Worm (Caenorhabditis elegans): ENCODE results near the gene nhr-291.
A peak's percentile ranks its signal among the peaks of the same experiment; 100 is the strongest.

The nhr-291 gene

ce11 chrV:15361412-15361811 lies 42.7 kb downstream of the nhr-291 start, which contains the start of gene ech-1.1:
TSS of gene ech-1.1 (minus strand) at chrV:15361512.
- peak; percentile 32 for TF ChIP-seq hlh-1 (tag; optimal IDR thresholded peaks at IDR 0.05)

- TF ChIP-seq cnd-1 (tag; optimal IDR thresholded peaks at IDR 0.05) (no peak), elt-3 (tag; optimal IDR thresholded peaks at IDR 0.05) (no peak), mep-1 (tag; optimal IDR thresholded peaks at IDR 0.05) (no peak)
These were observed 49.0 kb downstream of the nhr-291 start for ce11 chrV:15367770-15368169.

ce11 chrV:15369707-15370106 lies 50.9 kb downstream of the nhr-291 start, which contains the start of gene nhr-269:
TSS of gene nhr-269 (minus strand) at chrV:15369807.
- no peak for TF ChIP-seq ceh-83 (GFP tag; optimal IDR thresholded peaks at IDR 0.05)
- TF ChIP-seq ceh-43 (GFP tag; optimal IDR thresholded peaks at IDR 0.05), result no peak
- TF ChIP-seq nhr-237 (tag; optimal IDR thresholded peaks at IDR 0.05), result no peak
- no peak for TF ChIP-seq mls-2 (tag; optimal IDR thresholded peaks at IDR 0.05)
- no peak for TF ChIP-seq snpc-4 (tag; optimal IDR thresholded peaks at IDR 0.05)
- no peak for TF ChIP-seq cnd-1 (tag; optimal IDR thresholded peaks at IDR 0.05)
- no peak for TF ChIP-seq unc-120 (tag; optimal IDR thresholded peaks at IDR 0.05; ENCODE audit: poor library complexity, severe bottlenecking)
- TF ChIP-seq lin-13 (tag; optimal IDR thresholded peaks at IDR 0.05), result no peak
- TF ChIP-seq ceh-39 (tag; optimal IDR thresholded peaks at IDR 0.05), result no peak
